Worm (Caenorhabditis elegans) whole organism, dauer: ENCODE data around the gene C09G5.7.

ENCODE experiments used
- unc-62 ChIP-seq: sonication (generic microtip); optimal IDR thresholded peaks from 2 replicates; lab custom pipeline; 2017; ENCODE audit warnings: missing biosample characterization, missing genetic modification reagents, missing genetic modification characterization

Gene C09G5.7

ce11 chrII:10714262-10714933 is at the start of gene C09G5.7, which contains the start of gene dph-2:
TSS of gene C09G5.7 (plus strand) at chrII:10714883.
TSS of gene dph-2 (minus strand) at chrII:10714297.
- TF ChIP-seq unc-62 (GFP tag; lab: Kevin White, UChicago) = no peak

ce11 chrII:10665031-10665430 is 49.7 kb upstream of the C09G5.7 start, which contains the start of gene D2089.3:
TSS of gene D2089.3 (minus strand) at chrII:10665131.
- no peak for TF ChIP-seq unc-62 (GFP tag; lab: Kevin White, UChicago)

ce11 chrII:10675302-10675701 is 39.4 kb upstream of the C09G5.7 start, which contains the start of gene ptb-1:
TSS of gene ptb-1 (plus strand) at chrII:10675602.
- TF ChIP-seq unc-62 (GFP tag; lab: Kevin White, UChicago) = no peak

- TF ChIP-seq unc-62 (GFP tag; lab: Kevin White, UChicago) = no peak
Observed at ce11 chrII:10680130-10680529, 34.6 kb upstream of the C09G5.7 start.

- no peak for TF ChIP-seq unc-62 (GFP tag; lab: Kevin White, UChicago)
Observed at ce11 chrII:10680614-10681013, 34.1 kb upstream of the C09G5.7 start.

ce11 chrII:10684954-10685353 is 29.7 kb upstream of the C09G5.7 start:
- no peak for TF ChIP-seq unc-62 (GFP tag; lab: Kevin White, UChicago)

ce11 chrII:10693655-10694054 is 21.0 kb upstream of the C09G5.7 start, which contains the start of gene gbh-1:
TSS of gene gbh-1 (minus strand) at chrII:10693803.
- no peak for TF ChIP-seq unc-62 (GFP tag; lab: Kevin White, UChicago)

- TF ChIP-seq unc-62 (GFP tag; lab: Kevin White, UChicago) = no peak
Observed at ce11 chrII:10694713-10695112, 20.0 kb upstream of the C09G5.7 start, which contains the start of gene lgc-57. TSS of gene lgc-57 (plus strand) at chrII:10695013.

ce11 chrII:10696060-10696459 is 18.6 kb upstream of the C09G5.7 start:
- TF ChIP-seq unc-62 (GFP tag; lab: Kevin White, UChicago) = no peak

ce11 chrII:10703594-10704384 is 10.9 kb upstream of the C09G5.7 start, which contains the start of gene col-79:
TSS of gene col-79 (plus strand) at chrII:10703613.
- no peak for TF ChIP-seq unc-62 (GFP tag; lab: Kevin White, UChicago)

ce11 chrII:10704575-10705170 is 10.0 kb upstream of the C09G5.7 start, which contains the start of gene col-39:
TSS of gene col-39 (plus strand) at chrII:10704916.
- TF ChIP-seq unc-62 (GFP tag; lab: Kevin White, UChicago) = no peak

- no peak for TF ChIP-seq unc-62 (GFP tag; lab: Kevin White, UChicago)
Observed at ce11 chrII:10705347-10705996, 9.2 kb upstream of the C09G5.7 start.

ce11 chrII:10706038-10706437 is 8.6 kb upstream of the C09G5.7 start:
- no peak for TF ChIP-seq unc-62 (GFP tag; lab: Kevin White, UChicago)

- TF ChIP-seq unc-62 (GFP tag; lab: Kevin White, UChicago) = no peak
Observed at ce11 chrII:10706901-10707300, 7.8 kb upstream of the C09G5.7 start, which contains the start of gene col-80. TSS of gene col-80 (plus strand) at chrII:10707201.

ce11 chrII:10707439-10708096 is 7.1 kb upstream of the C09G5.7 start:
- TF ChIP-seq unc-62 (GFP tag; lab: Kevin White, UChicago) = no peak
